Worm (Caenorhabditis elegans) whole organism, midembryonic: ENCODE results near the gene Y97E10AR.8.
A peak's percentile ranks its signal among the peaks of the same experiment; 100 is the strongest.

Source experiments
- T22C8.4 ChIP-seq: fragments of 200-800 bp; sonication (Bioruptor generic); IDR thresholded peaks from 2 replicates; pipeline ENCODE4 v1.3.6; 2022; ENCODE audit warnings: missing genetic modification characterization, missing compliant biosample characterization
- cog-1 ChIP-seq: sonication (generic microtip); optimal IDR thresholded peaks from 2 replicates; lab custom pipeline; 2016; ENCODE audit warnings: missing genetic modification characterization, missing compliant biosample characterization
- flt-1 ChIP-seq: fragments of 200-800 bp; sonication (Bioruptor generic); IDR thresholded peaks from 2 replicates; pipeline ENCODE4 v1.3.6; 2022; ENCODE audit warnings: missing genetic modification characterization, missing compliant biosample characterization
- klf-2 ChIP-seq: fragments of 200-800 bp; sonication (Bioruptor generic); conservative IDR thresholded peaks from 2 replicates; pipeline ENCODE4 v1.3.6; 2022; ENCODE audit warnings: missing genetic modification reagents, missing genetic modification characterization, missing compliant biosample characterization
- med-1 ChIP-seq: sonication (generic microtip); optimal IDR thresholded peaks from 2 replicates; lab custom pipeline; 2017; ENCODE audit warnings: missing genetic modification characterization, mild to moderate bottlenecking, missing compliant biosample characterization, antibody characterized with exemption, missing genetic modification reagents; ENCODE audit not compliant: insufficient read depth
- ref-1 ChIP-seq: fragments of 200-800 bp; sonication (Bioruptor generic); conservative IDR thresholded peaks from 2 replicates; pipeline ENCODE4 v1.3.6; 2022; ENCODE audit warnings: missing genetic modification reagents, missing genetic modification characterization, missing compliant biosample characterization
- tab-1 ChIP-seq: fragments of 200-800 bp; sonication (Bioruptor generic); IDR thresholded peaks from 2 replicates; pipeline ENCODE4 v1.3.6; 2022; ENCODE audit warnings: missing genetic modification characterization, missing compliant biosample characterization
- ztf-23 ChIP-seq: fragments of 200-800 bp; sonication (Bioruptor generic); IDR thresholded peaks from 2 replicates; pipeline ENCODE4 v1.3.6; 2022; ENCODE audit warnings: missing genetic modification reagents, missing genetic modification characterization, missing compliant biosample characterization
- ztf-29 ChIP-seq: fragments of 200-800 bp; sonication (Bioruptor generic); IDR thresholded peaks from 2 replicates; pipeline ENCODE4 v1.3.6; 2022; ENCODE audit warnings: missing genetic modification reagents, missing genetic modification characterization, missing compliant biosample characterization

Y97E10AR.8 gene

DNA sequence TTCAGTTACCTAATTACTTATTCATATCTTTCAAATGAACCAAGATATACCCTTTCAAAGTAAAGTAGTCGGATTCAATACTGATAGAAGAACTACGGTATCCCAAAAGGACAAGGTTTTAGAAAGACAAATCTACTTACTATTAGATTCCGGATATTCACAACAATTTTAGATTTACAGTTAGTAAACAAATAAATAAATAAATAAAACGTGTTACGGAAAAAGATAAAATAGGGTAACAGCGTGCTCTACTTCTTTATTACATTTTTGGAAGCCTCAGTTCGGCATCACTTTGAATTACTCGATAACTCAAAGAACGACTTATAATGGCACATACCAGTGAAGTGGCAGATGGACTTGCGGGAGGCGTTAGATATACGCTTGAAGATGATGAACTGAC is at the start of gene Y97E10AR.8:
TSS of gene Y97E10AR.8 (plus strand) at position 301 of the 400 bp plus-strand sequence.
- TF ChIP-seq med-1 (GFP tag; lab: Kevin White, UChicago) (no peak), ref-1 (GFP tag; lab: Robert Waterston, UW) (no peak), cog-1 (tag; lab: Kevin White, UChicago) (no peak), T22C8.4 (GFP tag; lab: Robert Waterston, UW) (no peak), klf-2 (GFP tag; lab: Robert Waterston, UW) (no peak), tab-1 (GFP tag; lab: Robert Waterston, UW) (no peak), flt-1 (no peak), ztf-29 (no peak), ztf-23 (no peak)

DNA sequence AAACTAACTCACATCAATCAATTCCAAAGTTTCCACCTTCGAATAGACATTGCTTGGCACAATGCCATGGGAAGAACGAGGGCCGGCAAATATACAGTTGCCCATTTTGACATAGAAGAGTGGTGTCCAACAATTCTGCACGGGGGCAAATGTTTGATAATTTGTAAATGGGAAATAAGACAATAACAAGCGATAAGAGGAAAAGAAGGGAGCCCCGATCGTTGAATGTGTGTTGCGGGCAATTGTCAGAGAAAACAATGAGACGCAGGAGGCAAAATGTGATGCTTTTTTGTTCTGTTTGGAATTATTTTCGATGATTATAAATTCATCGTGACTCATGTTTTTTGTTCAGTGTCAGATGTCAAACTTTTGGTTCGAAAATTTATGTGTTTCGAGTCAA is 48.9 kb upstream of the Y97E10AR.8 start, which contains the start of gene pals-34:
TSS of gene pals-34 (minus strand) at position 280 of the 400 bp plus-strand sequence.
- no peak for TF ChIP-seq med-1 (GFP tag; lab: Kevin White, UChicago)
- TF ChIP-seq tab-1 (GFP tag; lab: Robert Waterston, UW) = no peak
- TF ChIP-seq ztf-23 = no peak
- no peak for TF ChIP-seq ref-1 (GFP tag; lab: Robert Waterston, UW)
- TF ChIP-seq klf-2 (GFP tag; lab: Robert Waterston, UW) = no peak
- TF ChIP-seq ztf-29 = no peak
- no peak for TF ChIP-seq T22C8.4 (GFP tag; lab: Robert Waterston, UW)
- no peak for TF ChIP-seq flt-1
- no peak for TF ChIP-seq cog-1 (tag; lab: Kevin White, UChicago)

ce11 chrV:7958740-7959320 is 46.3 kb upstream of the Y97E10AR.8 start, which contains the start of the genes clec-217 and F26D11.2:
Gene clec-217 (minus strand): TSS chrV:7958840.
Gene F26D11.2 (plus strand): TSS chrV:7959270.
- TF ChIP-seq T22C8.4 (GFP tag; lab: Robert Waterston, UW) (no peak), ztf-29 (no peak), klf-2 (GFP tag; lab: Robert Waterston, UW) (no peak), med-1 (GFP tag; lab: Kevin White, UChicago) (no peak), ref-1 (GFP tag; lab: Robert Waterston, UW) (no peak), ztf-23 (no peak), cog-1 (tag; lab: Kevin White, UChicago) (no peak), flt-1 (no peak)

DNA sequence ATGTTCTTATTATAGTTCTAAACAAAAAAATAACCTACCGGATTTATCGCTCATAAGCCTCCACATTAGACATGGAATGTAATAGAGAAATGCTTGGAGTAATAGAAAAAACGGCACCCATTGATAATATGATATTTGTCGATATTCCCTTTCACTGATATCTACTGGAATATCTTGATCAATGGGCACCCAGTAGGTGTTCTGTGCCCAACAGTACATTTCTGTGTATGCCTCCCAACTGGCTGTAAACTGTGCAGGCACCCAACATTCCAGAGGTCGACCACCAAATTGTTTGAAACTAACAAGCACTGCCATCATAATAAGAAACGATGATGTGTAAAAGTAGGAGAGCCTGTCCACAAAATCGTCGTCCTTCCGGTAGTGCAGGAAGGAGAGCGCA is 40.7 kb upstream of the Y97E10AR.8 start:
- TF ChIP-seq med-1 (GFP tag; lab: Kevin White, UChicago) (no peak), tab-1 (GFP tag; lab: Robert Waterston, UW) (no peak), klf-2 (GFP tag; lab: Robert Waterston, UW) (no peak), ztf-23 (no peak), cog-1 (tag; lab: Kevin White, UChicago) (no peak), ref-1 (GFP tag; lab: Robert Waterston, UW) (no peak), ztf-29 (no peak), T22C8.4 (GFP tag; lab: Robert Waterston, UW) (no peak), flt-1 (no peak)

DNA sequence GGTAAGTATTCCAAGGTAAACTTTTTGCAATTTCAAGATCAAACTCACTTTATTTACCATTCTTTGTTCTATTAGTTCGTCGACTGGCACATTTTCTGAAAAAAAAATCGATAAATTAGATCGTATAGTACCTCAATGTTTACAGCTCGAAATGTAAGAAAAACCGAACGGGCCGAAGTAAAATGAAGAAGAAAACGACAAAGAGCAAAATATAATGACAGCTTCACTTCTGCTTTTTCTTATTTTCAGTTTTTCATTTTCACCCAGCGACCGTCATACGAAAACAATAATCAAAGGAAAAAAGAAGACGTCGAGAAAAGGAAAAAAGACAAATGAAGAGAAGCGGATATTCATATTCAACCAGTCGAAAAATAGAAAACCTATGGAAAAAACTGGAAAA is 36.0 kb upstream of the Y97E10AR.8 start, which contains the start of gene che-7:
TSS of gene che-7 (minus strand) at position 101 of the 400 bp plus-strand sequence.
- peak; percentile 39; the same call in 1 of the 2 replicates for TF ChIP-seq T22C8.4 (GFP tag; lab: Robert Waterston, UW)
- TF ChIP-seq ztf-29 = no peak

- TF ChIP-seq ztf-29 = no peak
Observed at ce11 chrV:7970519-7970918, 34.6 kb upstream of the Y97E10AR.8 start.

DNA sequence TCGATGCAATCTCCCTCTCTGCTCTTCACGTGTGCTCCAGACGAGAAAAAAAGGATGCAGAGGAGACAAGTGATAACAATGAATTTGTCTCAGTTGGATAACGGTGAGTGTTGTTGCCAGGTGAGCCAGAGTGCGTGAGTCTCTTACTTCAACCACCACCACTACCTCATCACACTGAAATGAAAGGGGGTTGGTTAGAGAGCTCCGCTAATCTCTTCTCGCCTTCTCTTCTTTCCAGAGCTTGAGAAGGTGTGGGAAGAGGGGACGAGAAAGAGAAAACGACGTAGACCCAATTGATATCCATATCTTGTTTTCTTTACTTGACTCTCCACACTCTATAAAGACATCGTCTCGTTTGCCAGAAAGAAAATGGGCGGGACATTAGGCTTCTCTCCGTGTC is 33.7 kb upstream of the Y97E10AR.8 start:
- TF ChIP-seq cog-1 (tag; lab: Kevin White, UChicago) (no peak), klf-2 (GFP tag; lab: Robert Waterston, UW) (no peak), ztf-29 (no peak), tab-1 (GFP tag; lab: Robert Waterston, UW) (no peak), flt-1 (no peak), ref-1 (GFP tag; lab: Robert Waterston, UW) (no peak), med-1 (GFP tag; lab: Kevin White, UChicago) (no peak), ztf-23 (no peak), T22C8.4 (GFP tag; lab: Robert Waterston, UW) (no peak)

- TF ChIP-seq T22C8.4 (GFP tag; lab: Robert Waterston, UW) = no peak
- TF ChIP-seq klf-2 (GFP tag; lab: Robert Waterston, UW) = no peak
- no peak for TF ChIP-seq med-1 (GFP tag; lab: Kevin White, UChicago)
- no peak for TF ChIP-seq tab-1 (GFP tag; lab: Robert Waterston, UW)
Observed at ce11 chrV:7977701-7978461, 27.2 kb upstream of the Y97E10AR.8 start, which contains the start of gene let-413. Gene let-413 (minus strand): TSS chrV:7977776.

ce11 chrV:7978798-7979197 is 26.3 kb upstream of the Y97E10AR.8 start:
- TF ChIP-seq ztf-23 (0 out of 2 replicates have a peak, but pooled peaks have one; percentile 30), ref-1 (GFP tag; lab: Robert Waterston, UW) (no peak), med-1 (GFP tag; lab: Kevin White, UChicago) (no peak), klf-2 (GFP tag; lab: Robert Waterston, UW) (no peak), T22C8.4 (GFP tag; lab: Robert Waterston, UW) (peak; percentile 55; the same call in 1 of the 2 replicates), tab-1 (GFP tag; lab: Robert Waterston, UW) (no peak), ztf-29 (no peak), flt-1 (peak; percentile 24; the same call in 1 of the 2 replicates), cog-1 (tag; lab: Kevin White, UChicago) (peak; percentile 14)
